Worm (Caenorhabditis elegans): Measurements from ENCODE around the gene F22F1.3.

DNA sequence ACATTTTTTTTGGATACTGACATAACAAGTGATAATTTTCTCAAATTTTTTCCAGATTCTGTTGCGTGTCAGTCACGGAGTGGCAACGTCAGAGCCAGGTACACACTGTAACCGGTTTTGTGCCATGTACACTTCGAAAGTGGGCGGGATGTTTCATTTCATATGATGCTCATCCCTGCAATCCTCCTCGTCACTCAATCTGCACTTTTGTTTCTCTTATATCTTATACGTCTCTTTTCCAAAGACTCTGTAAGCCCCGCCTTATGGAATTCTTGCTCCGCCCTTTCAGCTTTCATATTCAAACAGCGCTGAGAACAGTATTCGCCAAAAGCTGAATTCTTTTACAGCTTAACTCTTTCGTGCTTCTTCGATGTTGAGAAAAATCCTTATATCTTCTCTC is 23.7 kb downstream of the F22F1.3 start, which contains the start of gene C02B8.3:
- TF ChIP-seq nhr-11 (tag; optimal IDR thresholded peaks at IDR 0.05): no peak
- no peak for TF ChIP-seq ama-1 (optimal IDR thresholded peaks at IDR 0.05)
- TF ChIP-seq unc-86 (tag; optimal IDR thresholded peaks at IDR 0.05): no peak
- TF ChIP-seq fkh-10 (GFP tag; optimal IDR thresholded peaks at IDR 0.05): no peak

All from whole organism, L1 larva.